Worm (Caenorhabditis elegans): Measurements from ENCODE around the gene srh-272.

DNA sequence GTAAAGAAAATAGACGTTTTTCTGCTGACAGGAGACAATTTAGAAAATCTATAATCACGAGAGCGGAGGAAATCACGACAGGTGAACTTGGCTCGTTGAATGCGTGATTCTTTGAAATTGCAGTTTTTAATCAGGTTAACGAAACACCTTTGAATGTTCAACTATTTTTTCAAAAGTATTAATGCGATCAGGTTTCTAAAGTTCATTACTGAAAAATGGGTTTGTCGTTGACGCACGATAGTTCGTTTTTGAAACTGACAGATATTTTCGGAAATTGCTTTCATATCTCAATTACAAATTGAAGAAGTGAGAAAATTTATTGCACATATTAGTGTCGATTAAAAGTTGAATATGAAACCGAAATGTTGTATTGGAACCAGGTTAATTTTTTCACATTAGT lies 47.2 kb upstream of the srh-272 start, which contains the start of gene F54E2.5:
- no peak for TF ChIP-seq nhr-77 (tag; optimal IDR thresholded peaks at IDR 0.05)
- TF ChIP-seq zip-4 (GFP tag; optimal IDR thresholded peaks at IDR 0.05): no peak
- no peak for TF ChIP-seq fkh-4 (tag; optimal IDR thresholded peaks at IDR 0.05; ENCODE audit: borderline replicate concordance)
- TF ChIP-seq lin-15B (tag; optimal IDR thresholded peaks at IDR 0.05): no peak
